Worm (Caenorhabditis elegans) whole organism, late embryonic: ENCODE measurements around the gene F35H10.2.

Experiments used
- C38D4.7 ChIP-seq: fragments of 200-800 bp; sonication (Bioruptor generic); optimal IDR thresholded peaks from 2 replicates; lab custom pipeline; 2018; ENCODE audit warnings: mild to moderate bottlenecking, missing genetic modification characterization, moderate library complexity, missing compliant biosample characterization
- K09A11.1 ChIP-seq: sonication (generic microtip); optimal IDR thresholded peaks from 2 replicates; lab custom pipeline; 2017; ENCODE audit warnings: antibody characterized with exemption, mild to moderate bottlenecking, missing genetic modification characterization, missing compliant biosample characterization; ENCODE audit not compliant: insufficient read depth
- Y22D7AL.16 ChIP-seq: sonication (generic microtip); optimal IDR thresholded peaks from 2 replicates; lab custom pipeline; 2016; ENCODE audit warnings: missing genetic modification characterization, missing compliant biosample characterization
- ceh-14 ChIP-seq: sonication (generic microtip); optimal IDR thresholded peaks from 2 replicates; lab custom pipeline; 2016; ENCODE audit warnings: missing genotype, missing genetic modification characterization, missing compliant biosample characterization
- ceh-19 ChIP-seq: fragments of 200-800 bp; sonication (Bioruptor generic); optimal IDR thresholded peaks from 2 replicates; lab custom pipeline; 2018; ENCODE audit warnings: mild to moderate bottlenecking, missing genetic modification characterization, missing compliant biosample characterization
- ceh-2 ChIP-seq: sonication (generic microtip); optimal IDR thresholded peaks from 2 replicates; lab custom pipeline; 2016; ENCODE audit warnings: missing genotype, missing genetic modification characterization, missing compliant biosample characterization
- ceh-22 ChIP-seq: sonication (generic microtip); optimal IDR thresholded peaks from 2 replicates; lab custom pipeline; 2017; ENCODE audit warnings: missing biosample characterization, missing genetic modification characterization
- ceh-24 ChIP-seq: sonication (generic microtip); optimal IDR thresholded peaks from 2 replicates; lab custom pipeline; 2016; ENCODE audit warnings: mild to moderate bottlenecking, missing genetic modification characterization, missing compliant biosample characterization
- elt-4 ChIP-seq: sonication (generic microtip); optimal IDR thresholded peaks from 2 replicates; lab custom pipeline; 2016; ENCODE audit warnings: missing genetic modification characterization, missing compliant biosample characterization
- ets-4 ChIP-seq: sonication (generic microtip); optimal IDR thresholded peaks from 2 replicates; lab custom pipeline; 2016; ENCODE audit warnings: missing genetic modification characterization, missing compliant biosample characterization
- eyg-1 ChIP-seq: sonication (generic microtip); optimal IDR thresholded peaks from 2 replicates; lab custom pipeline; 2016; ENCODE audit warnings: missing genotype, missing genetic modification characterization, missing compliant biosample characterization
- fax-1 ChIP-seq: sonication (generic microtip); optimal IDR thresholded peaks from 2 replicates; lab custom pipeline; 2016; ENCODE audit warnings: missing genotype, missing genetic modification characterization, missing compliant biosample characterization
- fkh-10 ChIP-seq: fragments of 150-350 bp; optimal IDR thresholded peaks from 2 replicates; lab custom pipeline; 2014; ENCODE audit warnings: missing biosample characterization, missing genetic modification reagents, missing genetic modification characterization
- fkh-6 ChIP-seq: sonication (generic microtip); optimal IDR thresholded peaks from 2 replicates; lab custom pipeline; 2016; ENCODE audit warnings: missing genetic modification characterization, missing compliant biosample characterization
- gmeb-2 ChIP-seq: sonication (generic microtip); optimal IDR thresholded peaks from 2 replicates; lab custom pipeline; 2016; ENCODE audit warnings: missing genetic modification characterization, inconsistent platforms, missing compliant biosample characterization
- hlh-13 ChIP-seq: fragments of 200-800 bp; sonication (Bioruptor generic); optimal IDR thresholded peaks from 2 replicates; lab custom pipeline; 2018; ENCODE audit warnings: mild to moderate bottlenecking, missing genetic modification characterization, missing compliant biosample characterization
- hlh-30 ChIP-seq: sonication (generic microtip); optimal IDR thresholded peaks from 2 replicates; lab custom pipeline; 2017; ENCODE audit warnings: antibody characterized with exemption, missing genetic modification characterization, missing compliant biosample characterization; ENCODE audit not compliant: insufficient read depth
- hlh-6 ChIP-seq: sonication (generic microtip); optimal IDR thresholded peaks from 2 replicates; lab custom pipeline; 2016; ENCODE audit warnings: missing genotype, missing genetic modification characterization, missing compliant biosample characterization
- hlh-8 ChIP-seq: sonication (generic microtip); optimal IDR thresholded peaks from 2 replicates; lab custom pipeline; 2016; ENCODE audit warnings: missing genotype, missing genetic modification characterization, missing compliant biosample characterization
- mec-3 ChIP-seq: sonication (generic microtip); optimal IDR thresholded peaks from 2 replicates; lab custom pipeline; 2016; ENCODE audit warnings: borderline replicate concordance, missing genetic modification characterization, missing compliant biosample characterization
- nhr-232 ChIP-seq: sonication (generic microtip); optimal IDR thresholded peaks from 2 replicates; lab custom pipeline; 2016; ENCODE audit warnings: missing genetic modification characterization, missing compliant biosample characterization
- npax-4 ChIP-seq: sonication (generic microtip); optimal IDR thresholded peaks from 2 replicates; lab custom pipeline; 2016; ENCODE audit warnings: missing genetic modification characterization, missing compliant biosample characterization
- odd-2 ChIP-seq: sonication (generic microtip); optimal IDR thresholded peaks from 2 replicates; lab custom pipeline; 2017; ENCODE audit warnings: antibody characterized with exemption, mild to moderate bottlenecking, missing genetic modification characterization, missing compliant biosample characterization
- pax-1 ChIP-seq: fragments of 150-350 bp; optimal IDR thresholded peaks from 2 replicates; lab custom pipeline; 2014; ENCODE audit warnings: missing biosample characterization, missing genetic modification characterization
- pha-2 ChIP-seq: sonication (generic microtip); optimal IDR thresholded peaks from 2 replicates; lab custom pipeline; 2017; ENCODE audit warnings: mild to moderate bottlenecking, missing genetic modification characterization, missing compliant biosample characterization
- pqm-1 ChIP-seq: sonication (generic microtip); optimal IDR thresholded peaks from 2 replicates; lab custom pipeline; 2016; ENCODE audit warnings: missing genetic modification characterization, missing compliant biosample characterization
- rnt-1 ChIP-seq: sonication (generic microtip); optimal IDR thresholded peaks from 2 replicates; lab custom pipeline; 2016; ENCODE audit warnings: missing genetic modification characterization, missing compliant biosample characterization
- sdc-2 ChIP-seq: sonication (generic microtip); optimal IDR thresholded peaks from 2 replicates; lab custom pipeline; 2016; ENCODE audit warnings: missing genotype, missing genetic modification characterization, missing compliant biosample characterization
- sox-4 ChIP-seq: sonication (generic microtip); optimal IDR thresholded peaks from 2 replicates; lab custom pipeline; 2017; ENCODE audit warnings: mild to moderate bottlenecking, missing genetic modification characterization, inconsistent platforms, missing compliant biosample characterization
- ttx-3 ChIP-seq: sonication (generic microtip); optimal IDR thresholded peaks from 2 replicates; lab custom pipeline; 2016; ENCODE audit warnings: missing genetic modification reagents, missing genetic modification characterization, missing compliant biosample characterization
- unc-55 ChIP-seq: sonication (generic microtip); optimal IDR thresholded peaks from 2 replicates; lab custom pipeline; 2017; ENCODE audit warnings: missing biosample characterization, missing genetic modification reagents, missing genetic modification characterization
- zip-5 ChIP-seq: sonication (generic microtip); optimal IDR thresholded peaks from 2 replicates; lab custom pipeline; 2016; ENCODE audit warnings: missing genetic modification characterization, missing compliant biosample characterization

F35H10.2 gene

DNA sequence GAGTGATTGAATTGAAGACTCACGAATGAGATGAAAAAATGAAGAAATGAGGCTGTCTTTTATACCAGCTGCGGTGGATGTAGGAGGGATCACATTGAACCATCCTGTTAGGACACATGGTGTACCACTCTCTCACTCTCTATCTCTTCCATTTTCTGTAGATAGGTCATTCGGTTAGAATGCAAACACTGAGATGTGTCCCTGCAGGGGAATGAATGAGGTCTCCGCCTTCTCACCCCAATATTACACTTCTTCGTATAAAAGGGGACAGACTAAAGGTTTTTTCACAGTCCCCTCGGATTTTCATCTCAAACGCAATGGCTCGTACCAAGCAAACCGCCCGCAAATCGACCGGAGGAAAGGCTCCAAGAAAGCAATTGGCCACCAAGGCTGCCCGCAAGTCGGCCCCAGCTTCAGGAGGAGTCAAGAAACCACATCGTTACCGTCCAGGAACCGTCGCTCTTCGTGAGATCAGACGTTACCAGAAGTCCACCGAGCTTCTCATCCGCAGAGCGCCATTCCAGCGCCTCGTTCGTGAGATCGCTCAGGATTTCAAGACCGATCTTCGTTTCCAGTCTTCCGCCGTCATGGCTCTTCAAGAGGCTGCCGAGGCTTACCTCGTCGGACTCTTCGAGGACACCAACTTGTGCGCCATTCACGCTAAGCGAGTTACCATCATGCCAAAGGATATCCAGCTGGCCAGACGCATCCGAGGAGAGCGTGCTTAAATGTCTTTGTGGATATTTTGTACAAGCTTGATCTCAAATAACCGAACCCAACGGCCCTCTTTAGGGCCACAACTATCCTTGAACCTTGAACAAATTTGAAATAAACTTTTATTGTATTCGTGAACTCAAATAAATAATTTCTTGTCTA lies 5.2 kb downstream of the F35H10.2 start, which contains the start of gene his-32 (continued):
- peak; percentile 85 for TF ChIP-seq pax-1 (tag; lab: Kevin White, UChicago)
- no peak for TF ChIP-seq zip-5 (tag; lab: Kevin White, UChicago)
- no peak for TF ChIP-seq K09A11.1 (tag; lab: Kevin White, UChicago)
- TF ChIP-seq nhr-232 (tag; lab: Kevin White, UChicago): no peak
- no peak for TF ChIP-seq sox-4
- TF ChIP-seq hlh-13: no peak
- no peak for TF ChIP-seq pqm-1 (tag; lab: Kevin White, UChicago)
- TF ChIP-seq ceh-2: peak; percentile 52

DNA sequence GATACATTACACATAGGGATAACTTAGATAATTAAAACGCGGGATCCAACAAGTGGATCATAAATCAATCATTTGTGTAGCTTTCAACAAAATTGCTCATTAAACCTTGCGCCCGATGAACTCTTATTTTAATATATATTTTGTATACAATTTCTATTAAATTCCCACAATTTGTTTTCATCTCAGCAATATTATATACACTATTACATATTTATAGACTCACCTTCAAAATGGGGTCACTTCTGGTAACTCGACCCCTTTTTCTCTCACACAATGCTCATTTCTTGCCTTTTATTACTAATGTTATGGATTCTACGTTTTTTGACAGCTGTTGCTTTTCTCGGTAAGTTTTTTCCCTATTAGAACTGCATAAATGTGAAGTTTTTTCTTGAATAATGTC lies 10.6 kb downstream of the F35H10.2 start, which contains the start of gene lgc-6:
TSS of gene lgc-6 (plus strand) at position 301 of the 400 bp plus-strand sequence.
- no peak for TF ChIP-seq mec-3 (tag; lab: Kevin White, UChicago)
- TF ChIP-seq rnt-1: no peak
- TF ChIP-seq hlh-6 (tag; lab: Kevin White, UChicago): no peak
- no peak for TF ChIP-seq gmeb-2 (tag; lab: Kevin White, UChicago)
- TF ChIP-seq Y22D7AL.16 (tag; lab: Kevin White, UChicago): no peak
- TF ChIP-seq odd-2 (tag; lab: Kevin White, UChicago): no peak
- no peak for TF ChIP-seq fax-1 (tag; lab: Kevin White, UChicago)
- TF ChIP-seq ceh-19 (GFP tag; lab: Kevin White, UChicago): no peak
- no peak for TF ChIP-seq ceh-22 (tag; lab: Kevin White, UChicago)
- TF ChIP-seq hlh-8 (tag; lab: Kevin White, UChicago): no peak

DNA sequence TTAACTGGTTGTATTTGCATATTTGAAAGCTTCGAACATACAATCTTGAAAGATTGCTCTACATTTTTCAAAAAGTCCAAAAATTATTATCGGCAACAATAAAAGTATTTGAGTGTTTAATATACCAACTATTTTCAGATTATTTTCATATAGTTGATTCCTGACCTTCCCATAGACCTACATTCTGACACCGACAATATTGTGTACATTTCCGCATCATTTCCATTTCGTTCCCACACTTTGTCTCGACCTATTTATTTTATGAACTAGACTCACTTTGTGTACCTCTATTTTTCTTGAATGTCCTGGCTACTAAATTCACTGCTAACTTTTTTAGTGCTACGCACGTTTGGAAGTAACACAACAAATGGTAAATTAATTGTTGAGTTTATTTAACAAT lies 13.4 kb downstream of the F35H10.2 start, which contains the start of gene lgc-5:
TSS of gene lgc-5 (plus strand) at position 301 of the 400 bp plus-strand sequence.
- TF ChIP-seq pha-2 (tag; lab: Kevin White, UChicago) (no peak), hlh-13 (no peak), sdc-2 (tag; lab: Kevin White, UChicago) (no peak), npax-4 (tag; lab: Kevin White, UChicago) (no peak), ttx-3 (no peak)
- TF ChIP-seq, all 69 proteins: peak for 0

DNA sequence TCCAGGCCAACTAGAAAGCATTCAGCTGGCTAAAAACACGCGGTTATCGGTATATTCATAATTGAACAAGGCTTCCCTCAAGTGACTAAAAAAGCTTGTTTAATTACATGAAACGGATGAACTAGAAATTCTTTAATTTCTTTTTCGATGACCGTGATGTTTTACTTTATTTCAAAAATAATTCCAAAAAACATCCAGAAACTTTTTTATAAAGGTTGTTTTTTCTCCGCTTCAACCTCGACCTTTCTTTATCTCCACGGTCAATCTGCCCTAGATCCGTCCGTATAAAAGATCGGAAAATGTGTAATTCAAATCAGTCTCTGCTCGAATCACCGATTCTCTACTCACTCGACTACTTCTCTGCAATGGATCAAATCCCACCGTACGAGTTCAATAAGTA lies 16.5 kb downstream of the F35H10.2 start, which contains the start of gene F17E9.5:
TSS of gene F17E9.5 (plus strand) at position 301 of the 400 bp plus-strand sequence.
- no peak for TF ChIP-seq fkh-6
- TF ChIP-seq fax-1 (tag; lab: Kevin White, UChicago): no peak
- no peak for TF ChIP-seq ceh-24 (tag; lab: Kevin White, UChicago)
- no peak for TF ChIP-seq rnt-1
- TF ChIP-seq hlh-30 (tag; lab: Kevin White, UChicago): no peak
- no peak for TF ChIP-seq eyg-1
- no peak for TF ChIP-seq elt-4 (tag; lab: Kevin White, UChicago)
- no peak for TF ChIP-seq C38D4.7 (GFP tag; lab: Kevin White, UChicago)
- no peak for TF ChIP-seq pqm-1 (tag; lab: Kevin White, UChicago)
- no peak for TF ChIP-seq fkh-10
- no peak for TF ChIP-seq unc-55 (GFP tag; lab: Kevin White, UChicago)

DNA sequence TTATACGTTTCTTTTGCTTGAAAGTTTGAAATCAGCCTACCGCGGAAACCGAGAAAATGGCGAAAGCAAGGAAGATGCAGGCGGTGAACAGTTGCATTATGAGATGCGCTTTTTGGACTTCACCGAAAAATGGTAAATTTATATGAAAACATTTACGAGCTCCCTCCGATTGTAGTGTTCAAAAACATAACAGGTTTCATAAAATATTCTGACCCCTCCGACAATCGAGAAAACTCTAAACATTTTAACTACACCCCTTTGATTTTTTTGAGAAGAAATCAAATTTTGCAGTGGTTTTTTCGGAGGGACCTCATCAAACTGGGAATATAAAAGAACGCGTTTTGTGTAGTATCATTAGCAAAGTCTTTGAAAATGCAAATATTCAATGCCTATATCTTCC lies 18.0 kb downstream of the F35H10.2 start, which contains the start of the genes F17E9.18 and F17E9.15:
TSS of gene F17E9.18 (minus strand) at position 101 of the 400 bp plus-strand sequence.
TSS of gene F17E9.15 (plus strand) at position 368 of the 400 bp plus-strand sequence.
- no peak for TF ChIP-seq ceh-14 (tag; lab: Kevin White, UChicago)
- no peak for TF ChIP-seq hlh-30 (tag; lab: Kevin White, UChicago)
- TF ChIP-seq ets-4: no peak
